Fruit fly (Drosophila melanogaster) whole organism, prepupa: ENCODE data around the gene g.
A peak's percentile ranks its signal among the peaks of the same experiment; 100 is the strongest.

Source experiments
- CG11762 ChIP-seq: fragments of 200-800 bp; sonication (Bioruptor generic); optimal IDR thresholded peaks from 3 replicates; lab custom pipeline; 2016; ENCODE audit warnings: missing biosample characterization, missing genetic modification characterization; ENCODE audit not compliant: insufficient read depth
- CG11902 ChIP-seq: fragments of 200-800 bp; sonication (Bioruptor generic); optimal IDR thresholded peaks from 3 replicates; lab custom pipeline; 2016; ENCODE audit warnings: missing biosample characterization, missing genetic modification characterization
- CG31627 ChIP-seq: fragments of 200-800 bp; sonication (Bioruptor generic); optimal IDR thresholded peaks from 3 replicates; lab custom pipeline; 2016; ENCODE audit warnings: missing biosample characterization, missing genetic modification characterization
- CG4318 ChIP-seq: fragments of 200-800 bp; sonication (Bioruptor generic); optimal IDR thresholded peaks from 3 replicates; lab custom pipeline; 2017; ENCODE audit warnings: missing biosample characterization, mild to moderate bottlenecking, missing genetic modification characterization
- CG6854 ChIP-seq: fragments of 200-800 bp; sonication (Bioruptor generic); optimal IDR thresholded peaks from 2 replicates; lab custom pipeline; 2017; ENCODE audit warnings: missing biosample characterization, mild to moderate bottlenecking, missing genetic modification characterization
- CG7368 ChIP-seq: fragments of 200-800 bp; sonication (Bioruptor generic); optimal IDR thresholded peaks from 3 replicates; lab custom pipeline; 2016; ENCODE audit warnings: missing biosample characterization, missing genetic modification characterization
- CG8119 ChIP-seq: fragments of 200-800 bp; sonication (Bioruptor generic); IDR thresholded peaks from 3 replicates; pipeline ENCODE4 v1.3.6; 2022; ENCODE audit warnings: missing biosample characterization, missing genetic modification characterization
- Hr38 ChIP-seq: sonication (Bioruptor generic); optimal IDR thresholded peaks from 2 replicates; lab custom pipeline; 2016; ENCODE audit warnings: missing biosample characterization, missing genetic modification characterization
- acj6 ChIP-seq: fragments of 200-800 bp; sonication (Bioruptor generic); optimal IDR thresholded peaks from 3 replicates; lab custom pipeline; 2016; ENCODE audit warnings: missing biosample characterization, missing genetic modification characterization
- esn ChIP-seq: fragments of 200-800 bp; sonication (Bioruptor generic); optimal IDR thresholded peaks from 2 replicates; lab custom pipeline; 2016; ENCODE audit warnings: missing biosample characterization, mild to moderate bottlenecking, missing genetic modification characterization, moderate library complexity
- lz ChIP-seq: fragments of 200-800 bp; sonication (Bioruptor generic); optimal IDR thresholded peaks from 3 replicates; lab custom pipeline; 2016; ENCODE audit warnings: missing biosample characterization, missing genetic modification characterization
- topi ChIP-seq: fragments of 200-800 bp; sonication (Bioruptor generic); optimal IDR thresholded peaks from 3 replicates; lab custom pipeline; 2016; ENCODE audit warnings: missing biosample characterization, missing genetic modification characterization
- vri ChIP-seq: fragments of 200-800 bp; sonication (Bioruptor generic); optimal IDR thresholded peaks from 3 replicates; lab custom pipeline; 2016; ENCODE audit warnings: missing biosample characterization, mild to moderate bottlenecking, missing genetic modification characterization

dm6 chrX:13783534-13783949, 47.5 kb upstream of the g start, which contains the start of gene inaE:
- TF ChIP-seq topi (GFP tag; lab: Kevin White, UChicago) = no peak
- TF ChIP-seq esn (GFP tag; lab: Kevin White, UChicago) = peak; percentile 10
- no peak for TF ChIP-seq CG31627 (GFP tag; lab: Kevin White, UChicago)
- TF ChIP-seq CG11762 (GFP tag; lab: Kevin White, UChicago) = no peak
- peak; percentile 10 for TF ChIP-seq CG6854 (GFP tag; lab: Kevin White, UChicago)
- TF ChIP-seq CG11902 (GFP tag; lab: Kevin White, UChicago) = no peak
- TF ChIP-seq Hr38 = no peak
- TF ChIP-seq CG8119 (GFP tag; lab: Robert Waterston, UW) = 0 out of 3 replicates have a peak, but pooled peaks have one; percentile 12
- no peak for TF ChIP-seq CG7368
- TF ChIP-seq CG4318 (GFP tag; lab: Kevin White, UChicago) = no peak
- TF ChIP-seq acj6 = no peak
- TF ChIP-seq vri (GFP tag; lab: Kevin White, UChicago) = no peak
- TF ChIP-seq lz (GFP tag; lab: Kevin White, UChicago) = no peak
